Worm (Caenorhabditis elegans): ENCODE measurements around the gene tsfm-1.
A peak's percentile ranks its signal among the peaks of the same experiment; 100 is the strongest.

tsfm-1 gene

DNA sequence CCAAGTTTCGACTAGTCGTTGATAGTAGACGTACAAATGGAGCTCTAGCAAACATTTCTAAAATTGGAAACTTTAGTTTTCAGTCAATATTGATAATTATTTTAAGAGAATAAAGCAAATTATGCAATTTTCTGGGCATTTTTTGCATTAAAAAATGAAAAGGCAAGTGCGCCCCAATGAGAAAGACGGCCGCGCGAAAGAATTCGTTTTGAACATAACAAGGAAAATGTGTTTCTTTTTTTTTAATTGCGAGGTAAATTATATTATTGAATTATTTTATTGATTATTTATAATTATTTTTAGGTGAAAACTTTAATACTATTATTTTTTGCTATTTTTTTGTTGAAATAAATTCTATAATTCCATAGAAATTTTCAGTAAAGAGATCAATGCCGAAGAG is at the start of gene tsfm-1, which contains the start of gene capg-2:
tsfm-1 (minus strand) TSS at position 57 of the 400 bp plus-strand sequence.
capg-2 (plus strand) TSS at position 379 of the 400 bp plus-strand sequence.
- no peak for TF ChIP-seq pes-1 (GFP tag; IDR thresholded peaks at IDR 0.05)
- no peak for TF ChIP-seq ets-7 (tag; optimal IDR thresholded peaks at IDR 0.05)
- no peak for TF ChIP-seq ceh-36 (tag; optimal IDR thresholded peaks at IDR 0.05)
- no peak for TF ChIP-seq tbx-37 (GFP tag; conservative IDR thresholded peaks at IDR 0.05)
- TF ChIP-seq ceh-13 (GFP tag; optimal IDR thresholded peaks at IDR 0.05): no peak
- TF ChIP-seq tra-4 (tag; optimal IDR thresholded peaks at IDR 0.05): no peak
- TF ChIP-seq flt-1 (GFP tag; IDR thresholded peaks at IDR 0.05): no peak
- TF ChIP-seq sea-1 (GFP tag; conservative IDR thresholded peaks at IDR 0.05): no peak
- no peak for TF ChIP-seq hnd-1 (tag; optimal IDR thresholded peaks at IDR 0.05)
- TF ChIP-seq scrt-1 (GFP tag; IDR thresholded peaks at IDR 0.05): no peak
- TF ChIP-seq hmbx-1 (tag; optimal IDR thresholded peaks at IDR 0.05): no peak
- TF ChIP-seq B0310.2 (tag; optimal IDR thresholded peaks at IDR 0.05): no peak

DNA sequence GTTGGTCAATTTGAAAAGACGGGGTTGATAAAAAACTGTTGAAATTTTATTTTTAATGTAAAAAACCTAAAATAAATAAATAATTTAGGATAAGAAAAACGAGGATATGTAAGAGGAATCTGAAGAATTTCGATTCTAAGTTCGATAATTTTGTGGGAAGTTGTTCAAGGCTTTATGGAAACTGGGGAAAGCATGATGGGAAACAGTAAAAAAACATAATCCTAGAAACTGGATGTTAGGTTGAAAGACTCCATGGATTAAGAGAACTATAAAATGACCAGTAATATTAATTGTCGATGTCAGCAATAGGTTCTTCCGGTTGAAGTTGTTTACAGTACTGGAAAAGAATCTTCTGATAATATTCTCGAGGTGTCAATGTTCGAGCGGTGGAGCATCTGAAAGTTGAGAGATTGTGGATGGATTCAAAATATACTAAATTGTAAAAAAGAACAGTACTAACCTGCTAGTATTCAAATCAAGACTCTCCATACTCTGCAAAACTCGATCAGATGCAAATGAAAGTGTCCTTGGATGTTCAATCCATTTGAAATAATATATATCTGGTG is 49.0 kb upstream of the tsfm-1 start:
- TF ChIP-seq tbx-37 (GFP tag; conservative IDR thresholded peaks at IDR 0.05) (no peak), ama-1 (optimal IDR thresholded peaks at IDR 0.05) (no peak), ets-7 (tag; optimal IDR thresholded peaks at IDR 0.05) (no peak), hmbx-1 (tag; optimal IDR thresholded peaks at IDR 0.05) (no peak), B0310.2 (tag; optimal IDR thresholded peaks at IDR 0.05) (no peak), tbx-11 (GFP tag; IDR thresholded peaks at IDR 0.05) (no peak), pes-1 (GFP tag; IDR thresholded peaks at IDR 0.05) (no peak), tra-4 (tag; optimal IDR thresholded peaks at IDR 0.05) (no peak), ceh-13 (GFP tag; optimal IDR thresholded peaks at IDR 0.05) (no peak), hmg-4 (GFP tag; optimal IDR thresholded peaks at IDR 0.05) (no peak), F13C5.2 (tag; optimal IDR thresholded peaks at IDR 0.05) (no peak), ceh-36 (tag; optimal IDR thresholded peaks at IDR 0.05) (no peak), scrt-1 (GFP tag; IDR thresholded peaks at IDR 0.05) (no peak), hnd-1 (tag; optimal IDR thresholded peaks at IDR 0.05) (no peak), aly-1 (tag; optimal IDR thresholded peaks at IDR 0.05) (no peak)

DNA sequence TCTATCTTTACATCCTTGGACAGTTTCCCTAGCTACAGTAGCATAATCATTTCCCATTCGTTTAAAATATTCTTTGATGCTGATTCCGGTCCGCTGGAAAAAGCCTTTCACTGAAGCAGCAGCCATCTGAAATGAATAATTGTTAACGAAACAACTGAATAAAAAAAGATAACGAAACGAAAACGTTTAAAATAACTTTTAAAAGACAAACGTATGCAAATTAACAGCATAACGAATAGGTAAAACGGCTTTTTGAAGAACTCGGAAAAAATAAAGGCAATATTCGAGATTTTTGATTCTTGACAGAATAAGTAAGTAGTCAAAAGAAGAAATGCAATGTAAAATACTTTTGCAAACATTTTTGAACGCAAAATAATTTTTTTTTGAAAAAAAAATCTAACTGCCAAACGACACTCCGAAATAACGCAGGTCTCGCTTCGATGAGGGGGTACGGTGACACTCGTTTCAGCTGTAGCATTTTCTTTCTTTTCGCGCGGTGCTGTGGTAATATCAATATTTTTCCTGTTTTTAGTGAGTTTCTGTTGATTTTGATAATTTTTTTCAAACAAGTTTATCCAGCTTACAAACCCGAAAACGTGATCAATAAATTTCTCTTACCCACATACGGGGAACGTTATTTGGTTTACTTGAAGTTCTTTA is 46.7 kb upstream of the tsfm-1 start, which contains the start of the genes R04F11.5 and R04F11.2:
R04F11.5 (minus strand) TSS at position 126 of the 660 bp plus-strand sequence.
R04F11.2 (plus strand) TSS at position 488 of the 660 bp plus-strand sequence.
- TF ChIP-seq ceh-36 (tag; optimal IDR thresholded peaks at IDR 0.05) (no peak), F13C5.2 (tag; optimal IDR thresholded peaks at IDR 0.05) (peak; percentile 15), pes-1 (GFP tag; IDR thresholded peaks at IDR 0.05) (0 out of 2 replicates have a peak, but pooled peaks have one; percentile 31)

DNA sequence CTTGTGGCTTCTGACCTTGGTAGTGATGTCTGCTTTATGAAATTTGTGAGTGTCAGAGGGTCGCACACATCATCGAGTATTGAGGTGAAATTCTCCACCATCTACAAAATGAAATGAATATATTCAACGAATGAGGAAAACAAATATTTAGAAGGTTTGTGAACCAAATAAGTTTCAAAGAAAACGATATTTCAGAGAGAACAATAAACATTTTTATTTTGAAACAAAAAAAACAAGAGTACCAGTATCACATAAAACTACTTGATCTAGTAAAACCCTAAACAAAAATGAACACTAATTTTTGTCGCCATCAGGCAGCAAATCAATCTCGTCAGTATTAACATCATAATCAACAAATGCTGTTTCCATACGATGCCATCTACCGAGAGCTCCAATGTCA is 45.7 kb upstream of the tsfm-1 start, which contains the start of gene R04F11.3:
R04F11.3 (minus strand) TSS at position 101 of the 400 bp plus-strand sequence.
- TF ChIP-seq tbx-11 (GFP tag; IDR thresholded peaks at IDR 0.05): no peak
- no peak for TF ChIP-seq pes-1 (GFP tag; IDR thresholded peaks at IDR 0.05)
- TF ChIP-seq hmg-4 (GFP tag; optimal IDR thresholded peaks at IDR 0.05): no peak
- no peak for TF ChIP-seq ama-1 (optimal IDR thresholded peaks at IDR 0.05)
- TF ChIP-seq hnd-1 (tag; optimal IDR thresholded peaks at IDR 0.05): no peak
- TF ChIP-seq hmbx-1 (tag; optimal IDR thresholded peaks at IDR 0.05): no peak
- no peak for TF ChIP-seq ceh-36 (tag; optimal IDR thresholded peaks at IDR 0.05)
- no peak for TF ChIP-seq aly-1 (tag; optimal IDR thresholded peaks at IDR 0.05)
- TF ChIP-seq B0310.2 (tag; optimal IDR thresholded peaks at IDR 0.05): no peak
- no peak for TF ChIP-seq flt-1 (GFP tag; IDR thresholded peaks at IDR 0.05)
- TF ChIP-seq scrt-1 (GFP tag; IDR thresholded peaks at IDR 0.05): no peak
- TF ChIP-seq sea-1 (GFP tag; conservative IDR thresholded peaks at IDR 0.05): no peak
- TF ChIP-seq tbx-37 (GFP tag; conservative IDR thresholded peaks at IDR 0.05): no peak

DNA sequence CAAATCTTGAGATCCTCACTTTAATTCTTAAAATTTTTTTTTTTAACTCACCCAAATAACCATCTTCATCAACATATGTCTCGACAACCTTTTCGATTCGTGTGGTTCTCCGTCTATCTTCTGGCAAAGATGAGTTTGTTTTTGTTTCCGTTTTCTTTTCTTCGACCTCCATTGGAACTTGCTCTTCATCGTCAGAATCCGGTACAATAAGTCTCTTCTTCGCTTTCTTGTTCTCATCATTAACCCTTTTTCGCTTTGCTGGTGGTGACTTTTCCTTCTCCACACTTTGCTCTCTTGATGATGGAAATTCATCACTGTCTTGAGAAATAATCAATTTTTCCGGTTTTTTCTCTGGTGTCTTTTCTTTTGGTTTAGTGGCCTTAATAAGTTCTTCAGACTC is 44.7 kb upstream of the tsfm-1 start:
- TF ChIP-seq sea-1 (GFP tag; conservative IDR thresholded peaks at IDR 0.05) (no peak), hnd-1 (tag; optimal IDR thresholded peaks at IDR 0.05) (no peak), flt-1 (GFP tag; IDR thresholded peaks at IDR 0.05) (no peak), tbx-37 (GFP tag; conservative IDR thresholded peaks at IDR 0.05) (no peak), tbx-11 (GFP tag; IDR thresholded peaks at IDR 0.05) (no peak), hmbx-1 (tag; optimal IDR thresholded peaks at IDR 0.05) (no peak), ama-1 (optimal IDR thresholded peaks at IDR 0.05) (no peak), B0310.2 (tag; optimal IDR thresholded peaks at IDR 0.05) (no peak), ceh-13 (GFP tag; optimal IDR thresholded peaks at IDR 0.05) (no peak), ceh-36 (tag; optimal IDR thresholded peaks at IDR 0.05) (no peak), pes-1 (GFP tag; IDR thresholded peaks at IDR 0.05) (no peak), F13C5.2 (tag; optimal IDR thresholded peaks at IDR 0.05) (no peak), hmg-4 (GFP tag; optimal IDR thresholded peaks at IDR 0.05) (no peak)

DNA sequence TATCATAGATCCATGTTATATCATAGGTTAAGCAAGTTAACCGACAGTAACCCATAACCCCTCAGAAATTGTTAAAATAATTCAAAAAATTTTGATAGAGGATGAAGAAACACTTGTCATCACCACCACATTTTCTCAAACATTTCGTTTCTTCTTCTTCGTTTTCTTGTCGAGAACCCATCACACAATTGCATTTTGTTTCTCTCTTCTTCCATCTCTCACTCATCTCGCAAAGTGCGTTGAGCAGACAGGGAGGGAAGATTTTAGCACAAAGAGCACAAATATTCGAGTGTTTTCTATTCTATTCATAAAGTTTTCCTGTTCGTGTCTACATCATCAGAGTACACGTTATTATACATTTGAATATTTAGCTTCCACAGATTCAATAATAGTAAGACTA is 43.1 kb upstream of the tsfm-1 start:
- no peak for TF ChIP-seq tbx-11 (GFP tag; IDR thresholded peaks at IDR 0.05)
- TF ChIP-seq sea-1 (GFP tag; conservative IDR thresholded peaks at IDR 0.05): no peak
- TF ChIP-seq ama-1 (optimal IDR thresholded peaks at IDR 0.05): no peak
- TF ChIP-seq F13C5.2 (tag; optimal IDR thresholded peaks at IDR 0.05): no peak
- TF ChIP-seq flt-1 (GFP tag; IDR thresholded peaks at IDR 0.05): no peak
- no peak for TF ChIP-seq B0310.2 (tag; optimal IDR thresholded peaks at IDR 0.05)
- TF ChIP-seq pes-1 (GFP tag; IDR thresholded peaks at IDR 0.05): no peak
- TF ChIP-seq aly-1 (tag; optimal IDR thresholded peaks at IDR 0.05): no peak
- no peak for TF ChIP-seq ceh-36 (tag; optimal IDR thresholded peaks at IDR 0.05)
- TF ChIP-seq scrt-1 (GFP tag; IDR thresholded peaks at IDR 0.05): no peak
- TF ChIP-seq ets-7 (tag; optimal IDR thresholded peaks at IDR 0.05): no peak
- no peak for TF ChIP-seq hmbx-1 (tag; optimal IDR thresholded peaks at IDR 0.05)
- no peak for TF ChIP-seq hnd-1 (tag; optimal IDR thresholded peaks at IDR 0.05)
- TF ChIP-seq tbx-37 (GFP tag; conservative IDR thresholded peaks at IDR 0.05): no peak
- no peak for TF ChIP-seq ceh-13 (GFP tag; optimal IDR thresholded peaks at IDR 0.05)
- no peak for TF ChIP-seq tra-4 (tag; optimal IDR thresholded peaks at IDR 0.05)
- TF ChIP-seq hmg-4 (GFP tag; optimal IDR thresholded peaks at IDR 0.05): no peak

DNA sequence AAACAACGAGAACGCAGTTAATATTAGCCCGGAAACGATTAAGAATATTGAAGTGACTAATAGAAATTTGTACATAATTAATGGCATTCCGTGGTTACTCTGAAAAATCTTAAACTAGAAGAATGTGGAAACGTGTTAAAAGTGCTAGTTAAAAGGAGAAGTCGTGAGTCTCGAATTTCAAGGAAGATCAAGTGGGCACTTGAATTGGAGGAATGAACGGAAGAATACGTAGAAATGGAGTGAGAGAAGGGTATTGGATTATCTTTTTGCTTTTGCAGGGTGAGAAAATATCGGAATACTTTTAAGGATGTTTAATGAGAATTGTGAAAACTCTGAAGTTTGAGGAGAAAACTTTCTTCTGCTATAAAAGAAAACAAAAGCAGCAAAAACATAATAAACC is 38.9 kb upstream of the tsfm-1 start, which contains the start of gene hpo-30:
hpo-30 (minus strand) TSS at position 101 of the 400 bp plus-strand sequence.
- no peak for TF ChIP-seq tbx-37 (GFP tag; conservative IDR thresholded peaks at IDR 0.05)
- no peak for TF ChIP-seq ceh-36 (tag; optimal IDR thresholded peaks at IDR 0.05)
- TF ChIP-seq tra-4 (tag; optimal IDR thresholded peaks at IDR 0.05): no peak
- TF ChIP-seq flt-1 (GFP tag; IDR thresholded peaks at IDR 0.05): no peak
- no peak for TF ChIP-seq sea-1 (GFP tag; conservative IDR thresholded peaks at IDR 0.05)
- TF ChIP-seq F13C5.2 (tag; optimal IDR thresholded peaks at IDR 0.05): no peak
- no peak for TF ChIP-seq pes-1 (GFP tag; IDR thresholded peaks at IDR 0.05)
- TF ChIP-seq aly-1 (tag; optimal IDR thresholded peaks at IDR 0.05): no peak
- no peak for TF ChIP-seq ceh-13 (GFP tag; optimal IDR thresholded peaks at IDR 0.05)
- TF ChIP-seq B0310.2 (tag; optimal IDR thresholded peaks at IDR 0.05): no peak
- no peak for TF ChIP-seq hnd-1 (tag; optimal IDR thresholded peaks at IDR 0.05)
- no peak for TF ChIP-seq tbx-11 (GFP tag; IDR thresholded peaks at IDR 0.05)
- TF ChIP-seq scrt-1 (GFP tag; IDR thresholded peaks at IDR 0.05): no peak
- no peak for TF ChIP-seq ets-7 (tag; optimal IDR thresholded peaks at IDR 0.05)
- no peak for TF ChIP-seq hmg-4 (GFP tag; optimal IDR thresholded peaks at IDR 0.05)
- no peak for TF ChIP-seq hmbx-1 (tag; optimal IDR thresholded peaks at IDR 0.05)
- TF ChIP-seq ama-1 (optimal IDR thresholded peaks at IDR 0.05): no peak

Data from whole organism, early embryonic.